Fruit fly (Drosophila melanogaster) whole organism, embryonic: ENCODE measurements around the gene CG15034.

Experiments used
- Ada2b ChIP-seq: fragments of 200-800 bp; sonication (Bioruptor generic); IDR thresholded peaks from 2 replicates; pipeline ENCODE4 v1.3.6; 2022; ENCODE audit warnings: missing biosample characterization, missing genetic modification characterization
- Bgb ChIP-seq: fragments of 200-800 bp; sonication (Bioruptor generic); IDR thresholded peaks from 2 replicates; pipeline ENCODE4 v1.3.6; 2022; ENCODE audit warnings: missing biosample characterization, missing genetic modification characterization; ENCODE audit not compliant: partially characterized antibody
- CG10147 ChIP-seq: fragments of 200-800 bp; sonication (Bioruptor generic); optimal IDR thresholded peaks from 2 replicates; lab custom pipeline; 2019; ENCODE audit warnings: missing biosample characterization, mild to moderate bottlenecking, missing genetic modification characterization, moderate library complexity
- CG14710 ChIP-seq: fragments of 200-800 bp; sonication (Bioruptor generic); optimal IDR thresholded peaks from 3 replicates; lab custom pipeline; 2019; ENCODE audit warnings: missing biosample characterization, mild to moderate bottlenecking, missing genetic modification characterization, moderate library complexity
- CG17385 ChIP-seq: fragments of 200-800 bp; sonication (Bioruptor generic); optimal IDR thresholded peaks from 3 replicates; lab custom pipeline; 2018; ENCODE audit warnings: missing biosample characterization, mild to moderate bottlenecking, missing genetic modification characterization
- CG17612 ChIP-seq: fragments of 200-800 bp; sonication (Bioruptor generic); IDR thresholded peaks from 2 replicates; pipeline ENCODE4 v1.3.6; 2022; ENCODE audit warnings: missing biosample characterization, missing genetic modification characterization
- CG2116 ChIP-seq: fragments of 200-800 bp; sonication (Bioruptor generic); optimal IDR thresholded peaks from 3 replicates; lab custom pipeline; 2018; ENCODE audit warnings: missing biosample characterization, mild to moderate bottlenecking, missing genetic modification characterization
- CG31224 ChIP-seq: fragments of 200-800 bp; sonication (Bioruptor generic); IDR thresholded peaks from 2 replicates; pipeline ENCODE4 v1.3.6; 2022; ENCODE audit warnings: missing biosample characterization, missing genetic modification characterization
- CG3163 ChIP-seq: fragments of 200-800 bp; sonication (Bioruptor generic); optimal IDR thresholded peaks from 3 replicates; lab custom pipeline; 2016; ENCODE audit warnings: missing biosample characterization, missing genetic modification characterization
- CG32767 ChIP-seq: fragments of 200-800 bp; sonication (Bioruptor generic); IDR thresholded peaks from 2 replicates; pipeline ENCODE4 v1.3.6; 2022; ENCODE audit warnings: missing biosample characterization, missing genetic modification characterization
- CG7271 ChIP-seq: fragments of 200-800 bp; sonication (Bioruptor generic); optimal IDR thresholded peaks from 2 replicates; lab custom pipeline; 2018; ENCODE audit warnings: missing biosample characterization, mild to moderate bottlenecking, missing genetic modification characterization, moderate library complexity
- CG7372 ChIP-seq: fragments of 200-800 bp; sonication (Bioruptor generic); IDR thresholded peaks from 2 replicates; pipeline ENCODE4 v1.3.6; 2022; ENCODE audit warnings: missing biosample characterization, missing genetic modification characterization
- CG7786 ChIP-seq: fragments of 200-800 bp; sonication (Bioruptor generic); optimal IDR thresholded peaks from 2 replicates; lab custom pipeline; 2016; ENCODE audit warnings: missing biosample characterization, missing genetic modification characterization
- CG8388 ChIP-seq: fragments of 200-800 bp; sonication (Bioruptor generic); optimal IDR thresholded peaks from 2 replicates; lab custom pipeline; 2019; ENCODE audit warnings: missing biosample characterization, mild to moderate bottlenecking, missing genetic modification characterization, moderate library complexity
- D19A ChIP-seq: fragments of 200-800 bp; optimal IDR thresholded peaks from 3 replicates; lab custom pipeline; 2019; ENCODE audit warnings: missing biosample characterization, mild to moderate bottlenecking, missing genetic modification characterization, moderate library complexity
- Dek ChIP-seq: fragments of 200-800 bp; sonication (Bioruptor generic); optimal IDR thresholded peaks from 3 replicates; lab custom pipeline; 2019; ENCODE audit warnings: missing biosample characterization, mild to moderate bottlenecking, missing genetic modification characterization, moderate library complexity
- Dll ChIP-seq: fragments of 200-800 bp; sonication (Bioruptor generic); IDR thresholded peaks from 4 replicates; pipeline ENCODE4 v1.3.6; 2022; ENCODE audit warnings: missing biosample characterization, missing genetic modification characterization; ENCODE audit not compliant: partially characterized antibody
- Fer3 ChIP-seq: fragments of 200-800 bp; sonication (Bioruptor generic); optimal IDR thresholded peaks from 2 replicates; lab custom pipeline; 2018; ENCODE audit warnings: missing biosample characterization, mild to moderate bottlenecking, missing genetic modification characterization, moderate library complexity
- Gsc ChIP-seq: fragments of 200-800 bp; sonication (Bioruptor generic); IDR thresholded peaks from 2 replicates; pipeline ENCODE4 v1.3.6; 2022; ENCODE audit warnings: missing biosample characterization, missing genetic modification characterization
- Hmx ChIP-seq: fragments of 200-800 bp; sonication (Bioruptor generic); optimal IDR thresholded peaks from 2 replicates; lab custom pipeline; 2016; ENCODE audit warnings: missing biosample characterization, missing genetic modification characterization
- MBD-R2 ChIP-seq: fragments of 200-800 bp; sonication (Bioruptor generic); IDR thresholded peaks from 2 replicates; pipeline ENCODE4 v1.3.6; 2022; ENCODE audit warnings: missing biosample characterization, missing genetic modification characterization
- Oli ChIP-seq: fragments of 200-800 bp; sonication (Bioruptor generic); optimal IDR thresholded peaks from 2 replicates; lab custom pipeline; 2018; ENCODE audit warnings: missing biosample characterization, mild to moderate bottlenecking, missing genetic modification characterization, moderate library complexity
- Opbp ChIP-seq: fragments of 200-800 bp; sonication (Bioruptor generic); IDR thresholded peaks from 3 replicates; pipeline ENCODE4 v1.3.6; 2022; ENCODE audit warnings: missing biosample characterization, missing genetic modification characterization; ENCODE audit not compliant: partially characterized antibody
- Sox102F ChIP-seq: fragments of 200-800 bp; sonication (Bioruptor generic); optimal IDR thresholded peaks from 2 replicates; lab custom pipeline; 2018; ENCODE audit warnings: missing biosample characterization, mild to moderate bottlenecking, missing genetic modification characterization, moderate library complexity
- abd-A ChIP-seq: fragments of 200-800 bp; sonication (Bioruptor generic); optimal IDR thresholded peaks from 3 replicates; lab custom pipeline; 2019; ENCODE audit warnings: missing biosample characterization, mild to moderate bottlenecking, missing genetic modification characterization, moderate library complexity
- btn ChIP-seq: fragments of 200-800 bp; sonication (Bioruptor generic); optimal IDR thresholded peaks from 2 replicates; lab custom pipeline; 2016; ENCODE audit warnings: missing biosample characterization, missing genetic modification characterization
- cg ChIP-seq: fragments of 200-800 bp; sonication (Bioruptor generic); optimal IDR thresholded peaks from 3 replicates; lab custom pipeline; 2019; ENCODE audit warnings: missing biosample characterization, mild to moderate bottlenecking, missing genetic modification characterization, moderate library complexity
- emc ChIP-seq: fragments of 200-800 bp; sonication (Bioruptor generic); optimal IDR thresholded peaks from 2 replicates; lab custom pipeline; 2016; ENCODE audit warnings: missing biosample characterization, missing genetic modification characterization
- gro ChIP-seq: fragments of 200-800 bp; sonication (Bioruptor generic); optimal IDR thresholded peaks from 2 replicates; lab custom pipeline; 2016; ENCODE audit warnings: missing biosample characterization, missing genetic modification characterization
- gsb-n ChIP-seq: fragments of 200-800 bp; sonication (Bioruptor generic); optimal IDR thresholded peaks from 3 replicates; lab custom pipeline; 2018; ENCODE audit warnings: missing biosample characterization, mild to moderate bottlenecking, missing genetic modification characterization
- gt ChIP-seq: fragments of 200-800 bp; sonication (Bioruptor generic); IDR thresholded peaks from 2 replicates; pipeline ENCODE4 v1.3.6; 2022; ENCODE audit warnings: missing biosample characterization, missing genetic modification characterization
- hb ChIP-seq: fragments of 200-800 bp; sonication (Bioruptor generic); IDR thresholded peaks from 3 replicates; pipeline ENCODE4 v1.3.6; 2022; ENCODE audit warnings: missing biosample characterization, missing genetic modification characterization; ENCODE audit not compliant: partially characterized antibody
- jumu ChIP-seq: fragments of 200-800 bp; sonication (Bioruptor generic); optimal IDR thresholded peaks from 3 replicates; lab custom pipeline; 2016; ENCODE audit warnings: missing biosample characterization, missing genetic modification characterization
- kni ChIP-seq: fragments of 200-800 bp; sonication (Bioruptor generic); optimal IDR thresholded peaks from 3 replicates; lab custom pipeline; 2017; ENCODE audit warnings: mild to moderate bottlenecking, missing biosample characterization, missing genetic modification reagents, missing genetic modification characterization
- lbe ChIP-seq: fragments of 200-800 bp; sonication (Bioruptor generic); optimal IDR thresholded peaks from 2 replicates; lab custom pipeline; 2016; ENCODE audit warnings: missing biosample characterization, mild to moderate bottlenecking, missing genetic modification characterization
- luna ChIP-seq: fragments of 200-800 bp; sonication (Bioruptor generic); optimal IDR thresholded peaks from 2 replicates; lab custom pipeline; 2016; ENCODE audit warnings: missing biosample characterization, missing genetic modification characterization
- mirr ChIP-seq: fragments of 200-800 bp; sonication (Bioruptor generic); optimal IDR thresholded peaks from 3 replicates; lab custom pipeline; 2018; ENCODE audit warnings: missing biosample characterization, mild to moderate bottlenecking, missing genetic modification characterization
- nerfin-1 ChIP-seq: fragments of 200-800 bp; sonication (Bioruptor generic); optimal IDR thresholded peaks from 3 replicates; lab custom pipeline; 2019; ENCODE audit warnings: missing biosample characterization, mild to moderate bottlenecking, missing genetic modification characterization, moderate library complexity
- onecut ChIP-seq: fragments of 200-800 bp; sonication (Bioruptor generic); IDR thresholded peaks from 2 replicates; pipeline ENCODE4 v1.3.6; 2022; ENCODE audit warnings: missing biosample characterization, missing genetic modification characterization
- peb ChIP-seq: fragments of 200-800 bp; sonication (Bioruptor generic); IDR thresholded peaks from 2 replicates; pipeline ENCODE4 v1.3.6; 2022; ENCODE audit warnings: missing biosample characterization, missing genetic modification characterization
- psq ChIP-seq: fragments of 200-800 bp; sonication (Bioruptor generic); optimal IDR thresholded peaks from 2 replicates; lab custom pipeline; 2017; ENCODE audit warnings: missing biosample characterization, missing genetic modification characterization
- ranshi ChIP-seq: fragments of 200-800 bp; sonication (Bioruptor generic); IDR thresholded peaks from 2 replicates; pipeline ENCODE4 v1.3.6; 2022; ENCODE audit warnings: missing biosample characterization, missing genetic modification characterization
- repo ChIP-seq: fragments of 200-800 bp; sonication (Bioruptor generic); optimal IDR thresholded peaks from 2 replicates; lab custom pipeline; 2016; ENCODE audit warnings: missing biosample characterization, missing genetic modification characterization
- run ChIP-seq: fragments of 200-800 bp; sonication (Bioruptor generic); optimal IDR thresholded peaks from 3 replicates; lab custom pipeline; 2018; ENCODE audit warnings: missing biosample characterization, mild to moderate bottlenecking, missing genetic modification characterization
- scrt ChIP-seq: fragments of 200-800 bp; sonication (Bioruptor generic); optimal IDR thresholded peaks from 2 replicates; lab custom pipeline; 2018; ENCODE audit warnings: missing biosample characterization, mild to moderate bottlenecking, missing genetic modification characterization, moderate library complexity
- slou ChIP-seq: fragments of 200-800 bp; sonication (Bioruptor generic); optimal IDR thresholded peaks from 3 replicates; lab custom pipeline; 2016; ENCODE audit warnings: missing biosample characterization, missing genetic modification characterization
- so ChIP-seq: fragments of 200-800 bp; sonication (Bioruptor generic); IDR thresholded peaks from 3 replicates; pipeline ENCODE4 v1.3.6; 2022; ENCODE audit warnings: missing biosample characterization, missing genetic modification characterization
- tap ChIP-seq: fragments of 200-800 bp; optimal IDR thresholded peaks from 3 replicates; lab custom pipeline; 2019; ENCODE audit warnings: missing biosample characterization, mild to moderate bottlenecking, missing genetic modification characterization, moderate library complexity
- tgo ChIP-seq: fragments of 200-800 bp; sonication (Bioruptor generic); IDR thresholded peaks from 3 replicates; pipeline ENCODE4 v1.3.6; 2022; ENCODE audit warnings: missing biosample characterization, missing genetic modification characterization
- twi ChIP-seq: fragments of 200-800 bp; optimal IDR thresholded peaks from 2 replicates; lab custom pipeline; 2019; ENCODE audit warnings: missing biosample characterization, mild to moderate bottlenecking, missing genetic modification characterization, moderate library complexity
- vfl ChIP-seq: fragments of 200-800 bp; sonication (Bioruptor generic); optimal IDR thresholded peaks from 2 replicates; lab custom pipeline; 2016; ENCODE audit warnings: missing biosample characterization, missing genetic modification characterization

CG15034 gene

dm6 chrX:7332493-7332892, 14.8 kb downstream of the CG15034 start (continued):
- peak; percentile 73 for TF ChIP-seq ranshi
- no peak for TF ChIP-seq gt (GFP tag; lab: Robert Waterston, UW)
- peak; percentile 46 for TF ChIP-seq vfl
- TF ChIP-seq Gsc (GFP tag; lab: Robert Waterston, UW), result no peak
- TF ChIP-seq tgo, result peak; percentile 60; the same call in 2 of the 3 replicates
- peak; percentile 53 for TF ChIP-seq Sox102F (GFP tag; lab: Kevin White, UChicago)
- peak; percentile 43 for TF ChIP-seq jumu
- no peak for TF ChIP-seq CG10147 (GFP tag; lab: Kevin White, UChicago)
- no peak for TF ChIP-seq run (tag; lab: Kevin White, UChicago)
- no peak for TF ChIP-seq CG7271 (tag; lab: Kevin White, UChicago)
- TF ChIP-seq onecut, result no peak
- no peak for TF ChIP-seq hb (GFP tag; lab: Robert Waterston, UW)
- peak; percentile 73 for TF ChIP-seq CG7786 (GFP tag; lab: Kevin White, UChicago)
- peak; percentile 9 for TF ChIP-seq tap
- TF ChIP-seq CG14710 (tag; lab: Kevin White, UChicago), result no peak
- no peak for TF ChIP-seq peb
- TF ChIP-seq psq (GFP tag; lab: Kevin White, UChicago), result no peak
- TF ChIP-seq MBD-R2 (GFP tag; lab: Robert Waterston, UW), result peak; percentile 61; the same call in 1 of the 2 replicates
- no peak for TF ChIP-seq lbe (GFP tag; lab: Kevin White, UChicago)
- TF ChIP-seq Ada2b (GFP tag; lab: Robert Waterston, UW), result peak; percentile 73
- peak; percentile 35 for TF ChIP-seq CG3163 (GFP tag; lab: Kevin White, UChicago)
- TF ChIP-seq Hmx, result no peak
- peak; percentile 61; the same call in 1 of the 2 replicates for TF ChIP-seq CG31224 (GFP tag; lab: Robert Waterston, UW)
- TF ChIP-seq slou (GFP tag; lab: Kevin White, UChicago), result no peak
- TF ChIP-seq abd-A (tag; lab: Kevin White, UChicago), result no peak
- TF ChIP-seq kni (GFP tag; lab: Kevin White, UChicago), result no peak
- no peak for TF ChIP-seq btn (GFP tag; lab: Kevin White, UChicago)
- peak; percentile 56 for TF ChIP-seq scrt
- TF ChIP-seq CG32767 (GFP tag; lab: Robert Waterston, UW), result no peak; the same call in 1 of the 2 replicates
- TF ChIP-seq mirr (GFP tag; lab: Kevin White, UChicago), result peak; percentile 61
- no peak for TF ChIP-seq cg
- TF ChIP-seq Oli (tag; lab: Kevin White, UChicago), result peak; percentile 64
- TF ChIP-seq D19A (tag; lab: Kevin White, UChicago), result no peak
- peak; percentile 60 for TF ChIP-seq repo (GFP tag; lab: Kevin White, UChicago)
- peak; percentile 32 for TF ChIP-seq emc
- TF ChIP-seq CG8388 (GFP tag; lab: Kevin White, UChicago), result peak; percentile 25
- no peak for TF ChIP-seq gsb-n
- TF ChIP-seq twi (tag; lab: Kevin White, UChicago), result no peak
- TF ChIP-seq CG2116, result peak; percentile 12
- TF ChIP-seq so, result peak; percentile 71; the same call in 2 of the 3 replicates
- TF ChIP-seq Fer3 (tag; lab: Kevin White, UChicago), result peak; percentile 79
- TF ChIP-seq Dll (GFP tag; lab: Robert Waterston, UW), result no peak
- no peak for TF ChIP-seq Opbp
- no peak for TF ChIP-seq CG17612 (GFP tag; lab: Robert Waterston, UW)
- TF ChIP-seq luna (GFP tag; lab: Kevin White, UChicago), result peak; percentile 60
- no peak for TF ChIP-seq Bgb (GFP tag; lab: Robert Waterston, UW)
- TF ChIP-seq Dek (tag; lab: Kevin White, UChicago), result peak; percentile 52
- no peak for TF ChIP-seq CG7372 (GFP tag; lab: Robert Waterston, UW)
- TF ChIP-seq CG17385, result peak; percentile 69
- TF ChIP-seq nerfin-1, result no peak
- TF ChIP-seq gro, result peak; percentile 86
